Worm (Caenorhabditis elegans): ENCODE results near the gene znf-593.

Gene znf-593

DNA sequence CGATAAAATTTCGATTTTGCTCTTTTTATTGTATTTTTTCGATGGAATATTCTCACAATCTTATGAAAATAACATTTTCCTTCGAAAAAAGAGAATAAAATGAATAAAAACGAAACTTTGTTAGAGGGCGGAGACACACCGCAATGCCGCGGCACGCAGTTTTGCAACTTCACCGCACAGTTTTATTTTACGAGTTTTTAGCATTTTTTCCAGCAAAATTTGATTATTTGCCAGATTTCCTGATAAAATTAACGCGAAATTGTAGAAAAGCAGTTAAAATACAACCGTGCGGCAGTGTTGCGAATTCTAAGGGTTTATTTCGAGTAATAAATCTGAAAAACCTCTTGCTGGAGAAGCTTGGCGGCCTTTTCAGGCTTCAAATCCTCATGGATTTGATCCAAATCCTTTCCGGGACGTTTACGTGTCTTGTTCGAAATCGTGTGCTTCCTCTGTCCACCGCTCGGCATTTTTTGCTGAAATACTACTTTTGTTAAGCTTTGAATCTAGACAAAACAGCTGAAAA lies at the start of gene znf-593:
znf-593 (minus strand) TSS at position 473 of the 523 bp plus-strand sequence.
- no peak for TF ChIP-seq unc-62 (GFP tag; optimal IDR thresholded peaks at IDR 0.05)

- TF ChIP-seq unc-62 (GFP tag; optimal IDR thresholded peaks at IDR 0.05): no peak
Observed at ce11 chrIII:11960080-11960479, 41.6 kb upstream of the znf-593 start, which contains the start of gene top-3. Gene top-3 (minus strand): TSS chrIII:11960180.

DNA sequence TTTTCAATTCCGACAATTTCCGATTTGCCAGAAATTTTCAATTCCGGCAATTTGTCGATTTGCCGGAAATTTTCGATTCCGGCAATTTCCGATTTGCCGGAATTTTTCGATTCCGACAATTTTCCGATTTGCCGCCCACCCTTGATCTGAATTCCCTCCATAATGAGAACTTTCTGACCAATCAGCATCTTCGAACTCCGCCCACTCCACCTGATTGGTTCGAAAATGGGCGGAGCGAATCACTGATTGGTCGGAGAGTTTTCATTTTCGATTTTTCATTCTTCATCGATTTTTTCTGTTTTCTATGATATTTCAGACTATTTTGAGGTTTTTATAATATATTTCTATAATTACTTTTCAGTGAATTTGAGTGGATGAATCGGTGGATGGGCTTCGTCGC lies 35.6 kb upstream of the znf-593 start:
- TF ChIP-seq unc-62 (GFP tag; optimal IDR thresholded peaks at IDR 0.05): no peak

- TF ChIP-seq unc-62 (GFP tag; optimal IDR thresholded peaks at IDR 0.05): no peak
Observed at ce11 chrIII:11951111-11951510, 32.6 kb upstream of the znf-593 start.

DNA sequence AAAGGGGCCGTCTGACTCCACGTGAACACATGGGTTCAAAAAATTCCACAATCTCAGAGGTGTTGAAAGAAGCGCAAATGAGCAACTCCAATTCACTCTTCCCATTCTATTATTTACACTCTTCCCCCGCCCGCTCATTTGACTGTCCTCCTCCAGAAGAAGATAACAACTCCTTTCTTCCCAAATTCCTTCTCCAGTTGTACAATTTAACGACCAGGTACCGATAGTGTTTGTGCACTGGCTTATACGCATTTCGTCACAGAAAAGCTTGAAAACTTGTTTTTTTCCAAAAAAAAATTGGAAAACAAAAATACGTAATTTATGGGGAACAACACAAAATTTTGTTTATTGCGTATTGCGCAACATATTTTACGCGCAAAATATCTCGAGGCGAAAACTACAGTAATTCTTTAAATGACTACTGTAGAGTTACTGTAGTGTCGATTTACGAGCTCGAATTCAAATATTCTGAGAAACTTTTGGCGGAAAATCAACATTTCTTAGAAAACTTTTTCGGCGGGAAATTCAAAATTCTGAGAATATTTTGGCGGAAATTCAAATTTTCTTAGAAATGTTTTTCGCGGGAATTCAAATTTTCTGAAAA lies 30.9 kb upstream of the znf-593 start:
- no peak for TF ChIP-seq unc-62 (GFP tag; optimal IDR thresholded peaks at IDR 0.05)

- no peak for TF ChIP-seq unc-62 (GFP tag; optimal IDR thresholded peaks at IDR 0.05)
Observed at ce11 chrIII:11948437-11948836, 29.9 kb upstream of the znf-593 start.

DNA sequence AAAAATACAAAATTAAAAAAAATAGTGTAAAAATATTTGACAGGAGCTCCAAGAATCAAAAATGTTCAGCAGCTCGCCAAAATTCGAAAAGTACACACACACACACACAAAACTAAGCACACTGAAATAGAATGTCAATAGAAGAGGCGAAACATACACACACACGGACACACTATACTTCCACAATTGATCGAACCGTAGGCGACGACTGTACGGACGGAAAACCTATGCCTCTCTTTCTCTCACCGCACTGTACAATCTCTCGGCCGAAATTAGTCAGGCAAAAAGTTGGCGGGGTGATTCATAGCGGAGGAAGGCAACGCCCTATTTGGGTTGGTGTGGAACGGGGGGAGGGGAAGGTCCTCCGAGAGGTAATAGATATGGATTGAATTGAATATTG lies 29.0 kb upstream of the znf-593 start:
- no peak for TF ChIP-seq unc-62 (GFP tag; optimal IDR thresholded peaks at IDR 0.05)

DNA sequence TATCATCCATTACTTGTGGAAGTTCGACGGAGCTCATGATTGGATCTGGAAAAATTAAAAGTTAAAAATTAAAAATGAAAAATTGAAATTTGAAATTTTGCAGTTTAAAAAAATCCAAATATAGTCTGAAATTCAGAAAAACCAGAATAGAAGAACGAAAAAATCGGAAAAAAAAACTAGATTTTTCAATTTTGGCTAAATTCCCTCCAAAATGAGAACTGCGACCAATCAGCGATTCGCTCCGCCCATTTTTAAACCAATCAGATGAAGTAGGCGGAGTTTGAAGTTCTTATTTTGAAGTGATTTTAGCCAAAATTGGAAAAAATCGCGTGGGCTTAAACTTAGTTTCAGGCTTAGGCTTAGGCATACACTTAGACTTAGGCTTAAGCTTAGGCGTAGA lies 28.5 kb upstream of the znf-593 start, which contains the start of gene Y56A3A.7:
Y56A3A.7 (minus strand) TSS at position 47 of the 400 bp plus-strand sequence.
- no peak for TF ChIP-seq unc-62 (GFP tag; optimal IDR thresholded peaks at IDR 0.05)

- no peak for TF ChIP-seq unc-62 (GFP tag; optimal IDR thresholded peaks at IDR 0.05)
Observed at ce11 chrIII:11946062-11946749, 27.7 kb upstream of the znf-593 start.

DNA sequence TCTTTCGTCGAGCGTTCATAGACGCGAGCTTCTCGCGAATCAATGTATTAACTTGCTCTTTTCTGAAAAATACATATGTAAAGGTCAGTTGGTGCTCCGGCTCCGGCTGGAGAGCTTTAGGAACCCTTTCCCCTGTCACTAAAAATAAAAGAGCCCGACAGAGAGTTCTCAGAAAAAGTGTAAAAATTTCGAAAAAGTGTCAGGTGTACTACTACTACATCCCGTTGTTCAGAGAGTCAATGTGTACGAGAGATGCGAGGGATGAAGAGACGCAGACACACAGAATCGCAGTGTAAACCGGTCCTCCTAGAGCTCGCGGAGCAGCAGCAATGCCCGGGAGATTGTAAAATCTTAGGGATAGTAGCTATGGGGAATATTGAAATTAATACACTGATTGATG lies 24.1 kb upstream of the znf-593 start:
- TF ChIP-seq unc-62 (GFP tag; optimal IDR thresholded peaks at IDR 0.05): no peak

DNA sequence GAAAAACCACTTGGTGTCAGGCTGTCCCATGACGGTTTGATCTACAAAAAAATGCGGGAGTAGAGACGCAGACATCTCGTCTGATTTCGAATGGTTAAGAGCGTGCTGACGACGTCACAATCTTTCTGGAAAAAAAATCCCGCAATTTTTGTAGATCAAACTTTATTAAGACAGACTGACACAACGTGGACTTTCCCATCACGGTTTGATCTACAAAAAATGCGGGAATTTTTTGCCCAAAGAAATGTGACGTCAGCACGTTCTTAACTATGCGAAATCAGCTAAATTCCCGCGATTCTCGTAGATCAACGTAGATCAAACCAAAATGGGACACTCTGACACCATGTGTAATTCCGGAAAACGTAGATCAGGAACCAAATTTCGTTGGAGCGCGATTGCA lies 20.0 kb upstream of the znf-593 start:
- TF ChIP-seq unc-62 (GFP tag; optimal IDR thresholded peaks at IDR 0.05): no peak

DNA sequence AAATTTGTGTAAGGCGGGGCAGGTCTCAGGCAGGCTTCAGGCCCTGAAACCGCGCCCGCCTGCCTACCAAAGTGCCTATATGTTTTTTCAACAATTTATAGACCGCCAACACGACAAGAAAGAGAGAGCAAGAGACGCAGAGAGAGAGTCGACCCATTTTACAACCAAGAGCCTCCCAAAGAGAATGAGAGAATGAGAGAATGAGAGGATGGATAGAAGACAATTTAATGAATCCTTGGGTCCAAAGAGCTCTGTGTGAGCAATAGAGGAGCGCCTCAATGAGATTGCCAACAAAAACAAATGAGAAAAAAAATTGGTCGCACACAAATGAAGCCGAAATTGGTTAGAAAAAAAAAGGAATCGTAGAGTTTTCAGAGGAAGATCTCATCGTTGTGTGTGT lies 19.4 kb upstream of the znf-593 start:
- no peak for TF ChIP-seq unc-62 (GFP tag; optimal IDR thresholded peaks at IDR 0.05)

- no peak for TF ChIP-seq unc-62 (GFP tag; optimal IDR thresholded peaks at IDR 0.05)
Observed at ce11 chrIII:11936668-11937276, 18.3 kb upstream of the znf-593 start.

ce11 chrIII:11935948-11936280 lies 17.4 kb upstream of the znf-593 start:
- no peak for TF ChIP-seq unc-62 (GFP tag; optimal IDR thresholded peaks at IDR 0.05)

- TF ChIP-seq unc-62 (GFP tag; optimal IDR thresholded peaks at IDR 0.05): no peak
Observed at ce11 chrIII:11935032-11935947, 16.8 kb upstream of the znf-593 start.

DNA sequence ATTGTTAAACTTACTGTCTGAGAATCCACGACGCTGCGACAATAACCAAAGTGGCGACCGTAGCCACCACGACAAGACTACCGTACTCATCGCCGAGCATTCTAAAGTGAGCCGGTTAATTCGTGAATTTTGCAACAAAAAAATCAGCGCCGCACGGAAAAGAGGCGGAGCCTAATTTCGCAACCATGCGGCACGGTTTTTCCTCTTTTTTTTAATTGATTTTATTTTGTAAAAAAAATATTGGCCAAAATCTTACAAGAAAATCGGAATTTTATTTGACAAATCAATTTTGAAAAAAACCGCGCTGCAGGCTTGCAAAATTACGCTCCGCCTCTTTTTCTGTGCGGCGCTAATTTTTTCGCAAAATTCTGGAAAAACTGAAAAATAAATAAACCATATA lies 15.0 kb upstream of the znf-593 start, which contains the start of gene dolk-1:
dolk-1 (minus strand) TSS at position 101 of the 400 bp plus-strand sequence.
- no peak for TF ChIP-seq unc-62 (GFP tag; optimal IDR thresholded peaks at IDR 0.05)

Measured in whole organism, dauer.